Worm (Caenorhabditis elegans): ENCODE measurements around the gene Y32G9B.1.

Gene Y32G9B.1

DNA sequence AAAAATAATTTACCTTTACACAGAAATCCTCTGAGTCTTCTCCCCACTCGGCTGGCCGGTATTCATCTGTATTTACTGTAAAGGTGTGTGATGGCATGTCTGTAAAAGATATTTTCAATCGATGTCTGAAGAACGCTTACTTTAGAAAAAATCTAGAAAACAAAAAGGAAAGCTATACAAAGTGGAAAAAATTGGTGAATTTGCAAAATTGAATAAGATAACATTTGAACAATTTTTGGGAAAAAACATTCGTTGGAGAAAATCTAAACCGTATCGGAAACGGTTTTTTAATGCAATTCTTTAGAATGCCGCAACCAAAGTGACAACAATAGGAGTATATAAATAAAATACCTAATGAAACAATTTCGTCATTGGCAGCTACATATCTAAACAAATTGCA, 48.0 kb downstream of the Y32G9B.1 start, which contains the start of gene F36H9.5:
F36H9.5 (minus strand) TSS at position 101 of the 400 bp plus-strand sequence.
- TF ChIP-seq ceh-83 (GFP tag; optimal IDR thresholded peaks at IDR 0.05): no peak
- TF ChIP-seq elt-3 (tag; optimal IDR thresholded peaks at IDR 0.05): no peak
- no peak for TF ChIP-seq ztf-11 (tag; optimal IDR thresholded peaks at IDR 0.05)
- no peak for TF ChIP-seq nhr-12 (tag; optimal IDR thresholded peaks at IDR 0.05)
- no peak for TF ChIP-seq unc-39 (tag; optimal IDR thresholded peaks at IDR 0.05)
- no peak for TF ChIP-seq mab-5 (tag; optimal IDR thresholded peaks at IDR 0.05)
- no peak for TF ChIP-seq tbx-8 (GFP tag; optimal IDR thresholded peaks at IDR 0.05)
- no peak for TF ChIP-seq unc-62 (GFP tag; optimal IDR thresholded peaks at IDR 0.05)
- no peak for TF ChIP-seq lin-32 (GFP tag; optimal IDR thresholded peaks at IDR 0.05)

ce11 chrV:1779994-1780393, 49.9 kb downstream of the Y32G9B.1 start:
- TF ChIP-seq M03D4.4 (tag; optimal IDR thresholded peaks at IDR 0.05): no peak
- no peak for TF ChIP-seq mls-2 (tag; optimal IDR thresholded peaks at IDR 0.05)
- no peak for TF ChIP-seq nhr-76 (tag; optimal IDR thresholded peaks at IDR 0.05)
- no peak for TF ChIP-seq nhr-237 (tag; optimal IDR thresholded peaks at IDR 0.05)
- TF ChIP-seq nhr-12 (tag; optimal IDR thresholded peaks at IDR 0.05): no peak
- no peak for TF ChIP-seq lsy-2 (tag; optimal IDR thresholded peaks at IDR 0.05)
- TF ChIP-seq zip-8 (tag; optimal IDR thresholded peaks at IDR 0.05): no peak
- TF ChIP-seq unc-120 (tag; optimal IDR thresholded peaks at IDR 0.05; ENCODE audit: poor library complexity, severe bottlenecking): no peak
- no peak for TF ChIP-seq lin-13 (tag; optimal IDR thresholded peaks at IDR 0.05)
- TF ChIP-seq bed-3 (GFP tag; optimal IDR thresholded peaks at IDR 0.05): no peak
- no peak for TF ChIP-seq blmp-1 (tag; optimal IDR thresholded peaks at IDR 0.05)
- no peak for TF ChIP-seq mep-1 (tag; optimal IDR thresholded peaks at IDR 0.05)
- TF ChIP-seq ceh-43 (GFP tag; optimal IDR thresholded peaks at IDR 0.05): no peak
- no peak for TF ChIP-seq flh-1 (GFP tag; optimal IDR thresholded peaks at IDR 0.05)

ce11 chrV:1779136-1779535, 50.7 kb downstream of the Y32G9B.1 start, which contains the start of gene F36H9.4:
Gene F36H9.4 (minus strand): TSS chrV:1779236.
- TF ChIP-seq snpc-4 (tag; optimal IDR thresholded peaks at IDR 0.05): no peak
- no peak for TF ChIP-seq M03D4.4 (tag; optimal IDR thresholded peaks at IDR 0.05)
- no peak for TF ChIP-seq ceh-43 (GFP tag; optimal IDR thresholded peaks at IDR 0.05)
- TF ChIP-seq pha-4 (tag; optimal IDR thresholded peaks at IDR 0.05): no peak
- no peak for TF ChIP-seq zip-8 (tag; optimal IDR thresholded peaks at IDR 0.05)
- no peak for TF ChIP-seq ceh-39 (tag; optimal IDR thresholded peaks at IDR 0.05)

DNA sequence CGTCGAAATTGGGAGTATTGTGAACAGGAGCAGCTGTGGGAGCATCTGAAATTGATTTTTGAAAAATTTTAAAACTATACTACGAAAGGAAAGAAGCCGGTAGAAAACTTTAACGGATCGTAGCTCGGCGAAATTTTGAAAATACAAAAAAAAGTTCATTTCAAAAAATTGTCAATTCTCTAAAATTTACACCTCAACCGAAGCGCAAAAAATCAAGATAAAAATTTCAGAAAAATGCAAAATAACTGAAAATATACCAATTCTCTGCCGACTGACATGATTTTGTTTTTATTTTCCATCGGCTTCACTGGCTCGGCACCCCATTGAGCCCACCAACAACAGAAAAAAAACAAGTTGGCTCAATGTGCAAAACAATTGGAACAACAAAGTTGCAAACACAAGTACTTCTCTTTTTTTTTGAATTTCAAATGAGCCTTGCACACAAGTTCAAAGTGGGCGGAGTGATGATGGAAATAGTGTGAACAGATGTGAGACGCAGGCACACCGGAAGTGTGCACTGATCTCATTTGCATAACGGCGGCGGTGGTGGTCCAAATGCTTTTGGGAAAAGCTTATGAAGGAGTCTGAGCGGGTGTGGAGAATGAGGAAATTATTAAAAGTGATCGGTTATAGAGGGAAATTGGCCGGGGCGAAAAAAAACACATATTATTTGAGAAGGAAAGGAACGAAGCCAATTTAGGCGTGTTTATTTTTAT, 54.8 kb downstream of the Y32G9B.1 start, which contains the start of gene F36H9.7:
F36H9.7 (minus strand) TSS at position 51 of the 716 bp plus-strand sequence.
- no peak for TF ChIP-seq unc-39 (tag; optimal IDR thresholded peaks at IDR 0.05)
- TF ChIP-seq sptf-1 (tag; optimal IDR thresholded peaks at IDR 0.05): no peak
- TF ChIP-seq hlh-1 (tag; optimal IDR thresholded peaks at IDR 0.05): no peak
- TF ChIP-seq ham-2 (GFP tag; optimal IDR thresholded peaks at IDR 0.05): no peak
- peak; percentile 78 for TF ChIP-seq ces-1 (GFP tag; optimal IDR thresholded peaks at IDR 0.05)
- TF ChIP-seq unc-62 (GFP tag; optimal IDR thresholded peaks at IDR 0.05): no peak
- TF ChIP-seq tbx-8 (GFP tag; optimal IDR thresholded peaks at IDR 0.05): no peak
- no peak for TF ChIP-seq bed-3 (GFP tag; optimal IDR thresholded peaks at IDR 0.05)

ce11 chrV:1773120-1773519, 56.8 kb downstream of the Y32G9B.1 start:
- TF ChIP-seq nhr-28 (tag; optimal IDR thresholded peaks at IDR 0.05) (no peak), unc-62 (GFP tag; optimal IDR thresholded peaks at IDR 0.05) (no peak), zip-8 (tag; optimal IDR thresholded peaks at IDR 0.05) (no peak), cnd-1 (tag; optimal IDR thresholded peaks at IDR 0.05) (no peak), ces-1 (GFP tag; optimal IDR thresholded peaks at IDR 0.05) (no peak), snpc-4 (tag; optimal IDR thresholded peaks at IDR 0.05) (no peak), lin-32 (GFP tag; optimal IDR thresholded peaks at IDR 0.05) (no peak), lin-13 (tag; optimal IDR thresholded peaks at IDR 0.05) (no peak), ztf-11 (tag; optimal IDR thresholded peaks at IDR 0.05) (no peak)

Data from whole organism, mixed stage, embryonic.